Worm (Caenorhabditis elegans) whole organism, mixed stage, embryonic: ENCODE results near the gene pud-3.

Experiments
- M03D4.4 ChIP-seq: sonication (generic microtip); optimal IDR thresholded peaks from 2 replicates; lab custom pipeline; 2017; ENCODE audit warnings: mild to moderate bottlenecking, missing genetic modification characterization, missing compliant biosample characterization
- bed-3 ChIP-seq: fragments of 200-800 bp; sonication (Bioruptor generic); optimal IDR thresholded peaks from 3 replicates; lab custom pipeline; 2018; ENCODE audit warnings: mild to moderate bottlenecking, missing genetic modification characterization, moderate library complexity, missing compliant biosample characterization
- blmp-1 ChIP-seq: fragments of 150-350 bp; optimal IDR thresholded peaks from 2 replicates; lab custom pipeline; 2014; ENCODE audit warnings: missing biosample characterization, missing genetic modification characterization
- ceh-39 ChIP-seq: fragments of 150-350 bp; optimal IDR thresholded peaks from 2 replicates; lab custom pipeline; 2014; ENCODE audit warnings: missing biosample characterization, missing genetic modification characterization
- ceh-43 ChIP-seq: fragments of 200-800 bp; sonication (Bioruptor generic); optimal IDR thresholded peaks from 2 replicates; lab custom pipeline; 2018; ENCODE audit warnings: mild to moderate bottlenecking, missing genetic modification characterization, moderate library complexity, missing compliant biosample characterization
- ceh-83 ChIP-seq: fragments of 200-800 bp; sonication (Bioruptor generic); optimal IDR thresholded peaks from 2 replicates; lab custom pipeline; 2018; ENCODE audit warnings: mild to moderate bottlenecking, missing genetic modification characterization, missing compliant biosample characterization
- cnd-1 ChIP-seq: fragments of 200-800 bp; sonication (Bioruptor generic); optimal IDR thresholded peaks from 2 replicates; lab custom pipeline; 2018; ENCODE audit warnings: mild to moderate bottlenecking, missing genetic modification characterization, missing compliant biosample characterization
- drap-1 ChIP-seq: fragments of 200-800 bp; sonication (Bioruptor generic); optimal IDR thresholded peaks from 3 replicates; lab custom pipeline; 2018; ENCODE audit warnings: mild to moderate bottlenecking, missing genetic modification characterization, missing compliant biosample characterization
- elt-1 ChIP-seq: sonication (generic microtip); optimal IDR thresholded peaks from 2 replicates; lab custom pipeline; 2017; ENCODE audit warnings: missing genetic modification characterization, mild to moderate bottlenecking, missing compliant biosample characterization, antibody characterized with exemption, moderate library complexity, borderline replicate concordance; ENCODE audit not compliant: insufficient read depth
- flh-1 ChIP-seq: fragments of 200-800 bp; sonication (Bioruptor generic); optimal IDR thresholded peaks from 2 replicates; lab custom pipeline; 2018; ENCODE audit warnings: mild to moderate bottlenecking, missing genetic modification characterization, moderate library complexity, missing compliant biosample characterization
- ham-2 ChIP-seq: fragments of 200-800 bp; sonication (Bioruptor generic); optimal IDR thresholded peaks from 2 replicates; lab custom pipeline; 2018; ENCODE audit warnings: mild to moderate bottlenecking, missing genetic modification characterization, missing compliant biosample characterization
- hlh-1 ChIP-seq: fragments of 150-350 bp; optimal IDR thresholded peaks from 2 replicates; lab custom pipeline; 2014; ENCODE audit warnings: missing biosample characterization, missing genetic modification reagents, missing genetic modification characterization
- lin-13 ChIP-seq: fragments of 150-350 bp; optimal IDR thresholded peaks from 2 replicates; lab custom pipeline; 2014; ENCODE audit warnings: missing biosample characterization, missing genetic modification characterization
- lin-32 ChIP-seq: fragments of 200-800 bp; sonication (Bioruptor generic); optimal IDR thresholded peaks from 2 replicates; lab custom pipeline; 2018; ENCODE audit warnings: mild to moderate bottlenecking, missing genetic modification characterization, missing compliant biosample characterization
- lsy-2 ChIP-seq: fragments of 150-350 bp; optimal IDR thresholded peaks from 2 replicates; lab custom pipeline; 2014; ENCODE audit warnings: missing biosample characterization, missing genetic modification characterization
- mab-5 ChIP-seq: fragments of 150-350 bp; optimal IDR thresholded peaks from 2 replicates; lab custom pipeline; 2014; ENCODE audit warnings: missing biosample characterization, missing genetic modification characterization
- mep-1 ChIP-seq: fragments of 150-350 bp; optimal IDR thresholded peaks from 2 replicates; lab custom pipeline; 2017; ENCODE audit warnings: missing biosample characterization, missing genetic modification reagents, missing genetic modification characterization, inconsistent platforms
- mls-2 ChIP-seq: sonication (generic microtip); optimal IDR thresholded peaks from 2 replicates; lab custom pipeline; 2016; ENCODE audit warnings: mild to moderate bottlenecking, missing genetic modification characterization, moderate library complexity, missing compliant biosample characterization
- nhr-12 ChIP-seq: fragments of 150-350 bp; optimal IDR thresholded peaks from 2 replicates; lab custom pipeline; 2014; ENCODE audit warnings: missing biosample characterization, missing genetic modification characterization
- nhr-2 ChIP-seq: fragments of 150-350 bp; optimal IDR thresholded peaks from 2 replicates; lab custom pipeline; 2014; ENCODE audit warnings: missing biosample characterization, missing genetic modification characterization
- nhr-237 ChIP-seq: fragments of 150-350 bp; optimal IDR thresholded peaks from 2 replicates; lab custom pipeline; 2014; ENCODE audit warnings: missing biosample characterization, missing genetic modification characterization
- nhr-28 ChIP-seq: fragments of 150-350 bp; optimal IDR thresholded peaks from 2 replicates; lab custom pipeline; 2014; ENCODE audit warnings: missing biosample characterization, missing genetic modification characterization
- nhr-76 ChIP-seq: sonication (generic microtip); optimal IDR thresholded peaks from 2 replicates; lab custom pipeline; 2017; ENCODE audit warnings: missing biosample characterization, missing genetic modification characterization
- pha-4 ChIP-seq: fragments of 150-350 bp; optimal IDR thresholded peaks from 2 replicates; lab custom pipeline; 2018; ENCODE audit warnings: missing biosample characterization, missing genetic modification reagents, missing genetic modification characterization
- sem-2 ChIP-seq: fragments of 200-800 bp; sonication (Bioruptor generic); optimal IDR thresholded peaks from 2 replicates; lab custom pipeline; 2018; ENCODE audit warnings: mild to moderate bottlenecking, missing genetic modification characterization, missing compliant biosample characterization
- snpc-4 ChIP-seq: fragments of 150-350 bp; optimal IDR thresholded peaks from 2 replicates; lab custom pipeline; 2014; ENCODE audit warnings: missing biosample characterization, missing genetic modification characterization
- sptf-1 ChIP-seq: sonication (generic microtip); optimal IDR thresholded peaks from 2 replicates; lab custom pipeline; 2017; ENCODE audit warnings: mild to moderate bottlenecking, missing genetic modification characterization, moderate library complexity, missing compliant biosample characterization
- tbx-8 ChIP-seq: fragments of 200-800 bp; sonication (Bioruptor generic); optimal IDR thresholded peaks from 2 replicates; lab custom pipeline; 2018; ENCODE audit warnings: mild to moderate bottlenecking, missing genetic modification characterization, moderate library complexity, missing compliant biosample characterization
- unc-120 ChIP-seq: sonication (generic microtip); optimal IDR thresholded peaks from 2 replicates; lab custom pipeline; 2017; ENCODE audit warnings: missing genetic modification characterization, missing compliant biosample characterization; ENCODE audit not compliant: poor library complexity, severe bottlenecking
- unc-39 ChIP-seq: fragments of 150-350 bp; optimal IDR thresholded peaks from 2 replicates; lab custom pipeline; 2014; ENCODE audit warnings: missing biosample characterization, missing genetic modification characterization
- unc-62 ChIP-seq: fragments of 150-350 bp; optimal IDR thresholded peaks from 2 replicates; lab custom pipeline; 2014; ENCODE audit warnings: missing biosample characterization, missing genetic modification reagents, missing genetic modification characterization
- zip-8 ChIP-seq: fragments of 150-350 bp; optimal IDR thresholded peaks from 2 replicates; lab custom pipeline; 2014; ENCODE audit warnings: missing biosample characterization, missing genetic modification characterization
- ztf-11 ChIP-seq: fragments of 150-350 bp; optimal IDR thresholded peaks from 2 replicates; lab custom pipeline; 2014; ENCODE audit warnings: missing biosample characterization, missing genetic modification characterization

The pud-3 gene

DNA sequence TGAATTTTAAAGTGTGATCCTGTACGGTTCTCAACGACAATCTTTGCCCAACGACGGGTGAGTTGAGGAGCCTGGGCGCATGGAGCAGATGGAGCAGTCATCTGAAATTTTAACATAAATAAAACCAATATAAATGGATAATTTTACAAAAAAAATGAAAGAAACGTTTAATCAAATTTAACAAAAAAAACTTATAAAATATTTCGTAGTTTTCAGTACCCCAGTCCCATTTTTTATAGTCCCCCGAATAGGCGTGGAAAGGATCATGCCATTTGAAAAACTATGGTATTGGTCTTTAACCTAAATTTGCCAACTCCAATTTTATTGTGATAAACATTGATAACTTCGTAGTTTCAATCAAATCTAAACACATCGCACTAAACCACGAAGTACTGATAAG lies at the start of gene pud-3:
Gene pud-3, minus strand, starts transcription at position 101 of the 400 bp plus-strand sequence.
- TF ChIP-seq ceh-83 (no peak), elt-1 (no peak), nhr-76 (tag; lab: Kevin White, UChicago) (no peak), unc-120 (no peak)

DNA sequence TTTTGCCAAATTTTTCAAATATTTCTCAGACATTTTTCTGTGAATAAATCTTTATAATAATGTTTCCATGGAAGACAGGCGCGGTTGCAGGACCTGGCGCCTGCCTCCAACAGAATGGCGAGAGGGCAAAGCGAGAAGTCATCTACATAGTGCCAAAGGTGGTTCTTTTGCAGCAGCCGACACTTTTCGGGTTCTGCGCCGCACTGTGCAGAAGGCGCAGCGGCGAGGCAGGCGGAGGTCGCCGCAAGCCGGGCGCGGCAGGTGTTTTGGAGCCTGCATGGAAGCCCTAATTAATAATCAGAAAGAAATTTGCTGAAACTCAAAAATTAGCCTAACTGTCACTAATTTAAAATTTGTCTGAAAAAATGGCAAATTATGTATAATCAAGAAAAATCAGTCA lies 18.6 kb upstream of the pud-3 start:
- no peak for TF ChIP-seq sem-2 (GFP tag; lab: Kevin White, UChicago)
- no peak for TF ChIP-seq M03D4.4 (tag; lab: Kevin White, UChicago)
- no peak for TF ChIP-seq unc-62 (GFP tag; lab: Kevin White, UChicago)
- TF ChIP-seq lsy-2 (tag; lab: Kevin White, UChicago): no peak
- TF ChIP-seq mls-2 (tag; lab: Kevin White, UChicago): no peak
- no peak for TF ChIP-seq ceh-39 (tag; lab: Kevin White, UChicago)
- TF ChIP-seq mab-5: no peak
- no peak for TF ChIP-seq unc-39 (tag; lab: Kevin White, UChicago)
- no peak for TF ChIP-seq tbx-8 (GFP tag; lab: Kevin White, UChicago)
- TF ChIP-seq ztf-11 (tag; lab: Kevin White, UChicago): no peak
- no peak for TF ChIP-seq ceh-83
- TF ChIP-seq ham-2 (GFP tag; lab: Kevin White, UChicago): no peak
- no peak for TF ChIP-seq lin-13
- TF ChIP-seq, all 35 proteins: peak for 0

DNA sequence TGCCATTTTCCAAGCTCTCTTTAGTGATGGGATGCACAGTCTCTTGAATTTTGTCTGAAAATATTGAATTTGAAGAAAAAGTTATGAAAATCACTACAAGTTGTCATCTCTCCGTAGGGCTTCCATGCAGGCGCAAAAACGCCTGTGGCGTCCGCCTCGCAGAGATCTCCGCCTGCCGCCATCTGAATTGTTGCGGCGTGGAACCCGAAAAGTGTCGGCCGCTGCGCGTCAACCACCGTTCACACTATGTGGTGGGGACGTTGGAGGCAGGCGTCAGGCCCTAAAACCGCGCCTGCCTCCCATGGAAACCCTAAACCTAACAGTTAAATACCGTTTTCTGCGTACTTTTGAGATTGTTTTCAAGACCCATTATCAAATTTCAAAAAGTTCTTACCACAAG lies 17.1 kb upstream of the pud-3 start:
- TF ChIP-seq pha-4 (tag; lab: Kevin White, UChicago) (no peak), zip-8 (no peak)

DNA sequence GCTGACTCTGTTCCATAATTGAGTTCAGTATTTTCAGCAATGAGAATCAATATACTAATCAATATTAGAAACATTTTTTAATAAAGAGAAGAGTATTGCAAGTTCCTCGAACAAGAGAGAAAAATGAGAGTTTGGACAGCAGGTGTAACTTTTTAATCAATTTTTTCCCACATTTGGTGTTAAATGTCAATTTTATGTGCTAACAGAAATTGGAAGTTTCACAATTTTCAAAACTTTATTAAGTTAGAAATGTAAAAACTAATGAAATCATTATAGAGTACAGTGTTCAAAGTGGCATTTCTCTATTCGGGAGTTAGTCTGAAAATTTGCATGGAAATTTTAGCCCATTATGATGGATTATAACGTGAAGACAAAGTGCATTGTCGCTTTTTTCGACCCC lies 16.3 kb upstream of the pud-3 start, which contains the start of gene irld-30:
Gene irld-30, minus strand, starts transcription at position 101 of the 400 bp plus-strand sequence.
- no peak for TF ChIP-seq sptf-1 (tag; lab: Kevin White, UChicago)
- no peak for TF ChIP-seq lin-13
- TF ChIP-seq ceh-43: no peak
- TF ChIP-seq nhr-76 (tag; lab: Kevin White, UChicago): no peak
- TF ChIP-seq snpc-4 (tag; lab: Kevin White, UChicago): no peak

DNA sequence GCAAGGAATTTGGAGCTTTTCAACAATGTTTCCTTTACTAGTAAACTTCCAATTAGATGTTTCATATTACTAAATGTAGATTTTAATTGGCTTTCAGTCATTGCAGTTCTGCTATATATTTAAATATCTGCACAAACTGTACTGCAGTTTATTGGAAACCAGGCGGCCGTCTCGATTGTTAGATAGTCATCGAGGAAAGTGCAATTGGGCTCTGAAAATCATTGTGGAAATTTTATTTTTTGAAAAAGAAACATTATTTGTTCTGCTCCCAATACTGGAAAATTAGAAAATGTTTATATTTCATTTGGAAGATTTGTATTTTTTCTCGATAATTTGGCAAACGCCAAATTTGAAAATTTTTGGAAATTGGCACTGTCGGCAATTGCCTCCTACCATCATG lies 13.6 kb upstream of the pud-3 start, which contains the start of gene irld-29:
Gene irld-29, minus strand, starts transcription at position 101 of the 400 bp plus-strand sequence.
- TF ChIP-seq lin-13: no peak
- TF ChIP-seq lin-32 (GFP tag; lab: Kevin White, UChicago): no peak
- TF ChIP-seq M03D4.4 (tag; lab: Kevin White, UChicago): no peak
- TF ChIP-seq mab-5: no peak
- TF ChIP-seq nhr-2: no peak
- no peak for TF ChIP-seq sptf-1 (tag; lab: Kevin White, UChicago)
- no peak for TF ChIP-seq nhr-76 (tag; lab: Kevin White, UChicago)
- no peak for TF ChIP-seq unc-39 (tag; lab: Kevin White, UChicago)
- TF ChIP-seq unc-120: no peak
- no peak for TF ChIP-seq cnd-1 (tag; lab: Kevin White, UChicago)
- no peak for TF ChIP-seq hlh-1 (tag; lab: Kevin White, UChicago)
- no peak for TF ChIP-seq lsy-2 (tag; lab: Kevin White, UChicago)
- TF ChIP-seq ceh-43: no peak
- TF ChIP-seq tbx-8 (GFP tag; lab: Kevin White, UChicago): no peak
- no peak for TF ChIP-seq ham-2 (GFP tag; lab: Kevin White, UChicago)

DNA sequence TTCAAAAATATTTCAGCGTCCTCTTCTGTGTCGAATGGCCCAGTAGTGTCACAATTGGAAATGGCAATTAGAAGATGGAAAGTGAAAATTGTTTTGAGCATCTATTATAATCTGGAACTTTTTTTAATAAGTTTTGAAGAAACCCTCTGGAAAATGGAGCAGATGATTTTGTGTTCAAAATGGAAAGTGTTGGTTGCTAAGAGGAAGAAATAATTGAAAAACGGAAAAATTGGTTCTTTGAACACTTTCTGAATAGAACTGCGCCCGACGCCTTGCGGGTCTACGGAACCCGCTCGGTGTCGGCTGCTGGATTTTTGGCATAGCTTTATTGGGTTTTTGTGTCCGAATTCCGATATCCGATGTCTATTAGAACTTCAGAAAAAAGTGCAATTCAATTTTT lies 11.2 kb upstream of the pud-3 start, which contains the start of gene irld-28:
Gene irld-28, minus strand, starts transcription at position 101 of the 400 bp plus-strand sequence.
- TF ChIP-seq mep-1 (tag; lab: Kevin White, UChicago): no peak
- no peak for TF ChIP-seq flh-1 (GFP tag; lab: Kevin White, UChicago)
- TF ChIP-seq tbx-8 (GFP tag; lab: Kevin White, UChicago): no peak
- TF ChIP-seq hlh-1 (tag; lab: Kevin White, UChicago): no peak
- TF ChIP-seq nhr-12 (tag; lab: Kevin White, UChicago): no peak
- no peak for TF ChIP-seq nhr-2
- no peak for TF ChIP-seq mab-5
- TF ChIP-seq unc-120: no peak
- no peak for TF ChIP-seq ceh-39 (tag; lab: Kevin White, UChicago)
- TF ChIP-seq blmp-1 (tag; lab: Kevin White, UChicago): no peak
- TF ChIP-seq nhr-28 (tag; lab: Kevin White, UChicago): no peak
- no peak for TF ChIP-seq nhr-237 (tag; lab: Kevin White, UChicago)
- no peak for TF ChIP-seq nhr-76 (tag; lab: Kevin White, UChicago)
- TF ChIP-seq sptf-1 (tag; lab: Kevin White, UChicago): no peak
- TF ChIP-seq zip-8: no peak
- TF ChIP-seq drap-1: no peak
- TF ChIP-seq lin-32 (GFP tag; lab: Kevin White, UChicago): no peak
- no peak for TF ChIP-seq snpc-4 (tag; lab: Kevin White, UChicago)
- TF ChIP-seq bed-3 (GFP tag; lab: Kevin White, UChicago): no peak
